Worm (Caenorhabditis elegans) whole organism, L1 larva: ENCODE results near the gene Y39E4A.1.

Source experiments
- C16A3.4 ChIP-seq: fragments of 150-350 bp; optimal IDR thresholded peaks from 2 replicates; lab custom pipeline; 2014; ENCODE audit warnings: missing biosample characterization, missing genetic modification characterization
- C34B4.2 ChIP-seq: sonication (generic microtip); optimal IDR thresholded peaks from 2 replicates; lab custom pipeline; 2017; ENCODE audit warnings: mild to moderate bottlenecking, missing genetic modification characterization, missing compliant biosample characterization
- Y116A8C.19 ChIP-seq: sonication (generic microtip); optimal IDR thresholded peaks from 2 replicates; lab custom pipeline; 2016; ENCODE audit warnings: missing compliant biosample characterization, missing genetic modification characterization, borderline replicate concordance
- aha-1 ChIP-seq: fragments of 150-350 bp; optimal IDR thresholded peaks from 2 replicates; lab custom pipeline; 2014; ENCODE audit warnings: missing biosample characterization, missing genetic modification characterization
- aly-2 ChIP-seq: fragments of 150-350 bp; optimal IDR thresholded peaks from 2 replicates; lab custom pipeline; 2014; ENCODE audit warnings: missing biosample characterization, missing genetic modification characterization
- ama-1 ChIP-seq: fragments of 150-350 bp; optimal IDR thresholded peaks from 2 replicates; lab custom pipeline; 2014
- blmp-1 ChIP-seq: fragments of 150-350 bp; optimal IDR thresholded peaks from 2 replicates; lab custom pipeline; 2014; ENCODE audit warnings: missing biosample characterization, missing genetic modification characterization
- ceh-82 ChIP-seq, 3 experiments: fragments of 150-350 bp in 1 of 3; sonication (generic microtip) in 2 of 3; optimal IDR thresholded peaks; 2 replicates each; lab custom pipeline; 2014 to 2017; ENCODE audit warnings: missing biosample characterization in 3 of 3, missing genetic modification characterization in 3 of 3
- ceh-88 ChIP-seq: fragments of 200-800 bp; sonication (Bioruptor generic); IDR thresholded peaks from 2 replicates; pipeline ENCODE4 v1.3.6; 2022; ENCODE audit warnings: missing genetic modification characterization, missing compliant biosample characterization
- ceh-90 ChIP-seq: sonication (generic microtip); optimal IDR thresholded peaks from 2 replicates; lab custom pipeline; 2016; ENCODE audit warnings: missing genetic modification characterization, missing compliant biosample characterization
- efl-3 ChIP-seq: fragments of 200-800 bp; sonication (Bioruptor generic); optimal IDR thresholded peaks from 2 replicates; lab custom pipeline; 2018; ENCODE audit warnings: mild to moderate bottlenecking, missing genetic modification characterization, missing compliant biosample characterization
- egl-13 ChIP-seq: sonication (generic microtip); optimal IDR thresholded peaks from 2 replicates; lab custom pipeline; 2016; ENCODE audit warnings: missing genotype, missing genetic modification reagents, missing genetic modification characterization, missing compliant biosample characterization
- egl-27 ChIP-seq, 2 experiments: fragments of 150-350 bp in 1 of 2; sonication (generic microtip); optimal IDR thresholded peaks; 3 replicates each; lab custom pipeline; 2017 to 2018; ENCODE audit warnings: missing biosample characterization in 2 of 2, missing genetic modification characterization in 2 of 2, missing genetic modification reagents in 2 of 2
- elt-3 ChIP-seq, 6 experiments: fragments of 150-350 bp in 1 of 6; sonication (generic microtip); optimal IDR thresholded peaks; 2 replicates each; lab custom pipeline; 2017 to 2018; ENCODE audit warnings: missing biosample characterization in 6 of 6, missing genetic modification characterization in 6 of 6, inconsistent platforms in 1 of 6
- ets-5 ChIP-seq: fragments of 200-800 bp; sonication (Bioruptor generic); IDR thresholded peaks from 2 replicates; pipeline ENCODE4 v1.3.6; 2022; ENCODE audit warnings: missing genetic modification characterization, missing compliant biosample characterization
- fkh-10 ChIP-seq: sonication (generic microtip); optimal IDR thresholded peaks from 2 replicates; lab custom pipeline; 2017; ENCODE audit warnings: missing biosample characterization, missing genetic modification reagents, missing genetic modification characterization
- fkh-8 ChIP-seq: sonication (generic microtip); optimal IDR thresholded peaks from 2 replicates; lab custom pipeline; 2016; ENCODE audit warnings: mild to moderate bottlenecking, missing genetic modification characterization, missing compliant biosample characterization
- grh-1 ChIP-seq: fragments of 200-800 bp; sonication (Bioruptor generic); IDR thresholded peaks from 2 replicates; pipeline ENCODE4 v1.3.6; 2022; ENCODE audit warnings: missing genetic modification reagents, missing genetic modification characterization, missing compliant biosample characterization
- hlh-4 ChIP-seq: sonication (generic microtip); optimal IDR thresholded peaks from 2 replicates; lab custom pipeline; 2016; ENCODE audit warnings: mild to moderate bottlenecking, missing genetic modification characterization, missing compliant biosample characterization
- hpl-2 ChIP-seq: fragments of 150-350 bp; optimal IDR thresholded peaks from 2 replicates; lab custom pipeline; 2014; ENCODE audit warnings: missing biosample characterization, missing genetic modification reagents, missing genetic modification characterization
- irx-1 ChIP-seq: sonication (generic microtip); optimal IDR thresholded peaks from 2 replicates; lab custom pipeline; 2016; ENCODE audit warnings: missing genetic modification characterization, missing compliant biosample characterization
- jun-1 ChIP-seq: fragments of 150-350 bp; optimal IDR thresholded peaks from 2 replicates; lab custom pipeline; 2014; ENCODE audit warnings: missing biosample characterization, missing genetic modification reagents, missing genetic modification characterization
- lin-13 ChIP-seq: fragments of 150-350 bp; optimal IDR thresholded peaks from 2 replicates; lab custom pipeline; 2014; ENCODE audit warnings: missing biosample characterization, missing genetic modification reagents, missing genetic modification characterization
- lin-14 ChIP-seq: fragments of 200-800 bp; sonication (Bioruptor generic); optimal IDR thresholded peaks from 2 replicates; lab custom pipeline; 2018; ENCODE audit warnings: mild to moderate bottlenecking, missing genetic modification characterization, moderate library complexity, missing compliant biosample characterization
- lin-15B ChIP-seq: fragments of 150-350 bp; sonication (generic microtip); optimal IDR thresholded peaks from 3 replicates; lab custom pipeline; 2014; ENCODE audit warnings: missing biosample characterization, missing genetic modification characterization
- lin-35 ChIP-seq, 2 experiments: fragments of 150-350 bp; optimal IDR thresholded peaks; 2 replicates each; lab custom pipeline; 2014; ENCODE audit warnings: missing biosample characterization in 2 of 2, missing genetic modification characterization in 2 of 2, missing genetic modification reagents in 2 of 2
- lin-39 ChIP-seq: fragments of 150-350 bp; optimal IDR thresholded peaks from 2 replicates; lab custom pipeline; 2014; ENCODE audit warnings: missing biosample characterization, missing genetic modification reagents, missing genetic modification characterization
- lsy-2 ChIP-seq, 2 experiments: fragments of 150-350 bp; optimal IDR thresholded peaks; 2 replicates each; lab custom pipeline; 2014; ENCODE audit warnings: missing biosample characterization in 2 of 2, missing genetic modification characterization in 2 of 2
- mab-9 ChIP-seq: fragments of 200-800 bp; sonication (Bioruptor generic); IDR thresholded peaks from 2 replicates; pipeline ENCODE4 v1.3.6; 2022; ENCODE audit warnings: missing genetic modification reagents, missing genetic modification characterization, missing compliant biosample characterization
- nhr-11 ChIP-seq: fragments of 150-350 bp; optimal IDR thresholded peaks from 2 replicates; lab custom pipeline; 2014; ENCODE audit warnings: missing biosample characterization, missing genetic modification characterization
- nhr-12 ChIP-seq: sonication (generic microtip); optimal IDR thresholded peaks from 2 replicates; lab custom pipeline; 2017; ENCODE audit warnings: missing biosample characterization, missing genetic modification characterization
- nhr-28 ChIP-seq: fragments of 150-350 bp; optimal IDR thresholded peaks from 2 replicates; lab custom pipeline; 2014; ENCODE audit warnings: missing biosample characterization, missing genetic modification characterization
- nhr-71 ChIP-seq: sonication (generic microtip); optimal IDR thresholded peaks from 2 replicates; lab custom pipeline; 2016; ENCODE audit warnings: mild to moderate bottlenecking, missing genetic modification characterization, moderate library complexity, missing compliant biosample characterization
- nhr-76 ChIP-seq: sonication (generic microtip); optimal IDR thresholded peaks from 2 replicates; lab custom pipeline; 2017; ENCODE audit warnings: missing biosample characterization, missing genetic modification characterization
- nhr-84 ChIP-seq: sonication (generic microtip); optimal IDR thresholded peaks from 2 replicates; lab custom pipeline; 2017; ENCODE audit warnings: missing biosample characterization, missing genetic modification characterization
- nhr-85 ChIP-seq: sonication (generic microtip); peaks from one replicate; lab custom pipeline; 2016; ENCODE audit warnings: missing genetic modification characterization, inconsistent platforms, missing compliant biosample characterization
- pqm-1 ChIP-seq: sonication (generic microtip); optimal IDR thresholded peaks from 3 replicates; lab custom pipeline; 2017; ENCODE audit warnings: missing biosample characterization, missing genetic modification characterization
- rnt-1 ChIP-seq: sonication (generic microtip); optimal IDR thresholded peaks from 2 replicates; lab custom pipeline; 2016; ENCODE audit warnings: mild to moderate bottlenecking, missing genetic modification characterization, moderate library complexity, missing compliant biosample characterization
- skn-1 ChIP-seq: fragments of 150-350 bp; optimal IDR thresholded peaks from 2 replicates; lab custom pipeline; 2014; ENCODE audit warnings: missing biosample characterization, missing genetic modification characterization
- snu-23 ChIP-seq: sonication (generic microtip); optimal IDR thresholded peaks from 2 replicates; lab custom pipeline; 2016; ENCODE audit warnings: missing genetic modification characterization, missing compliant biosample characterization
- sox-4 ChIP-seq: sonication (generic microtip); optimal IDR thresholded peaks from 2 replicates; lab custom pipeline; 2016; ENCODE audit warnings: missing genetic modification characterization, missing compliant biosample characterization
- sptf-1 ChIP-seq: fragments of 150-350 bp; optimal IDR thresholded peaks from 2 replicates; lab custom pipeline; 2014; ENCODE audit warnings: missing biosample characterization, missing genetic modification characterization
- sup-37 ChIP-seq: fragments of 200-800 bp; sonication (Bioruptor generic); optimal IDR thresholded peaks from 2 replicates; lab custom pipeline; 2018; ENCODE audit warnings: mild to moderate bottlenecking, missing genetic modification characterization, missing compliant biosample characterization
- swsn-7 ChIP-seq: sonication (generic microtip); optimal IDR thresholded peaks from 2 replicates; lab custom pipeline; 2016; ENCODE audit warnings: missing genetic modification characterization, missing compliant biosample characterization
- tbx-2 ChIP-seq: sonication (generic microtip); optimal IDR thresholded peaks from 2 replicates; lab custom pipeline; 2016; ENCODE audit warnings: missing genetic modification characterization, missing compliant biosample characterization
- unc-130 ChIP-seq: fragments of 150-350 bp; optimal IDR thresholded peaks from 2 replicates; lab custom pipeline; 2017; ENCODE audit warnings: missing biosample characterization, missing genetic modification characterization, inconsistent platforms
- unc-62 ChIP-seq: fragments of 150-350 bp; optimal IDR thresholded peaks from 2 replicates; lab custom pipeline; 2014; ENCODE audit warnings: missing biosample characterization, missing genetic modification reagents, missing genetic modification characterization
- unc-86 ChIP-seq: sonication (generic microtip); optimal IDR thresholded peaks from 2 replicates; lab custom pipeline; 2016; ENCODE audit warnings: missing genetic modification characterization, missing compliant biosample characterization
- unc-98 ChIP-seq: fragments of 200-800 bp; sonication (Bioruptor generic); IDR thresholded peaks from 2 replicates; pipeline ENCODE4 v1.3.6; 2022; ENCODE audit warnings: missing genetic modification characterization, missing compliant biosample characterization
- xbp-1 ChIP-seq: sonication (generic microtip); optimal IDR thresholded peaks from 2 replicates; lab custom pipeline; 2016; ENCODE audit warnings: missing genetic modification characterization, missing compliant biosample characterization
- zag-1 ChIP-seq: fragments of 150-350 bp; optimal IDR thresholded peaks from 2 replicates; lab custom pipeline; 2014; ENCODE audit warnings: missing biosample characterization, missing genetic modification characterization
- ztf-11 ChIP-seq, 2 experiments: sonication (generic microtip); optimal IDR thresholded peaks; 2 replicates each; lab custom pipeline; 2016 to 2017; ENCODE audit warnings: missing genetic modification characterization in 2 of 2, missing biosample characterization in 1 of 2, missing compliant biosample characterization in 1 of 2
- ztf-4 ChIP-seq: fragments of 150-350 bp; optimal IDR thresholded peaks from 2 replicates; lab custom pipeline; 2014; ENCODE audit warnings: missing biosample characterization, missing genetic modification characterization

The Y39E4A.1 gene

ce11 chrIII:12978473-12979174 is 27.4 kb downstream of the Y39E4A.1 start, which contains the start of the genes ubq-2 and frg-1 (continued):
- no peak for TF ChIP-seq nhr-76
- TF ChIP-seq nhr-71, result peak; percentile 93
- peak; percentile 100 for TF ChIP-seq lsy-2 (tag; optimal IDR thresholded peaks at IDR 0.05; lab: Kevin White, UChicago)
- peak; percentile 79 for TF ChIP-seq sox-4 (tag; lab: Kevin White, UChicago)
- peak; percentile 19 for TF ChIP-seq nhr-11 (tag; lab: Kevin White, UChicago)
- peak; percentile 83 to 91 for TF ChIP-seq lin-35 (GFP tag; optimal IDR thresholded peaks at IDR 0.05; lab: Kevin White, UChicago)
- no peak for TF ChIP-seq ets-5
- TF ChIP-seq ceh-90 (tag; lab: Kevin White, UChicago), result no peak
- TF ChIP-seq Y116A8C.19 (tag; lab: Kevin White, UChicago), result no peak
- no peak for TF ChIP-seq C34B4.2 (tag; lab: Kevin White, UChicago)
- peak; percentile 6 for TF ChIP-seq aha-1
- no peak for TF ChIP-seq nhr-84 (tag; lab: Kevin White, UChicago)
- TF ChIP-seq xbp-1 (tag; lab: Kevin White, UChicago), result peak; percentile 89
- TF ChIP-seq jun-1 (tag; lab: Kevin White, UChicago), result peak; percentile 87
- TF ChIP-seq ceh-82 (tag; optimal IDR thresholded peaks at IDR 0.05; lab: Kevin White, UChicago), result peak; percentile 91 to 98 (median 93)
- peak; percentile 87 for TF ChIP-seq lin-14 (GFP tag; lab: Kevin White, UChicago)
- peak; percentile 68 for TF ChIP-seq ztf-4
- TF ChIP-seq snu-23 (GFP tag; lab: Kevin White, UChicago), result peak; percentile 97
- peak; percentile 83 for TF ChIP-seq irx-1 (tag; lab: Kevin White, UChicago)
- peak; percentile 72 for TF ChIP-seq hpl-2 (GFP tag; lab: Kevin White, UChicago)
- no peak for TF ChIP-seq nhr-12
- no peak for TF ChIP-seq pqm-1 (tag; lab: Kevin White, UChicago)
- no peak for TF ChIP-seq ceh-88
- TF ChIP-seq unc-86 (tag; lab: Kevin White, UChicago), result peak; percentile 86
- TF ChIP-seq nhr-28 (tag; lab: Kevin White, UChicago), result no peak
- TF ChIP-seq fkh-10 (GFP tag; lab: Kevin White, UChicago), result peak; percentile 48
- no peak for TF ChIP-seq efl-3 (GFP tag; lab: Kevin White, UChicago)
- peak; percentile 96 for TF ChIP-seq unc-130 (tag; lab: Kevin White, UChicago)
- TF ChIP-seq lin-39 (tag; lab: Kevin White, UChicago), result peak; percentile 71
- peak; percentile 88 for TF ChIP-seq lin-13
- peak; percentile 91 for TF ChIP-seq tbx-2 (tag; lab: Kevin White, UChicago)
- no peak for TF ChIP-seq unc-98 (GFP tag; lab: Robert Waterston, UW)
- TF ChIP-seq elt-3 (tag; optimal IDR thresholded peaks at IDR 0.05; lab: Kevin White, UChicago), result peak in 3 of 6 experiments; percentile 2 to 78 (median 76)
- peak; percentile 59 for TF ChIP-seq mab-9 (GFP tag; lab: Robert Waterston, UW)
- peak; percentile 93 for TF ChIP-seq nhr-85 (tag; lab: Kevin White, UChicago)
- peak; percentile 87 for TF ChIP-seq C16A3.4 (tag; lab: Kevin White, UChicago)
- peak; percentile 93 for TF ChIP-seq swsn-7 (tag; lab: Kevin White, UChicago)
- peak; percentile 44 for TF ChIP-seq sup-37 (GFP tag; lab: Kevin White, UChicago)
- peak; percentile 84 for TF ChIP-seq aly-2 (tag; lab: Kevin White, UChicago)
- TF ChIP-seq hlh-4 (tag; lab: Kevin White, UChicago), result no peak
- no peak for TF ChIP-seq unc-62 (GFP tag; lab: Kevin White, UChicago)
- TF ChIP-seq ztf-11 (tag; optimal IDR thresholded peaks at IDR 0.05; lab: Kevin White, UChicago), result peak in 1 of 2 experiments; percentile 64
- peak; percentile 81 for TF ChIP-seq blmp-1 (tag; lab: Kevin White, UChicago)
- TF ChIP-seq lin-15B (tag; lab: Kevin White, UChicago), result peak; percentile 69
- no peak for TF ChIP-seq egl-27 (tag; optimal IDR thresholded peaks at IDR 0.05; lab: Kevin White, UChicago)
- TF ChIP-seq sptf-1 (tag; lab: Kevin White, UChicago), result no peak
- TF ChIP-seq fkh-8 (tag; lab: Kevin White, UChicago), result peak; percentile 91
- TF ChIP-seq ama-1 (lab: Kevin White, UChicago), result peak; percentile 26
- TF ChIP-seq rnt-1 (tag; lab: Kevin White, UChicago), result peak; percentile 93
- no peak for TF ChIP-seq zag-1 (tag; lab: Kevin White, UChicago)
- TF ChIP-seq grh-1 (GFP tag; lab: Robert Waterston, UW), result peak; percentile 78
- TF ChIP-seq skn-1 (tag; lab: Kevin White, UChicago), result peak; percentile 60
- peak; percentile 67 for TF ChIP-seq egl-13 (tag; lab: Kevin White, UChicago)
